Fruit fly (Drosophila melanogaster) whole organism: ENCODE measurements around the gene PpD6.

Experiments
- CG8478 ChIP-seq: fragments of >200 bp; optimal IDR thresholded peaks from 2 replicates; lab custom pipeline; 2018; ENCODE audit warnings: inconsistent platforms
- Dll ChIP-seq: fragments of >200 bp; optimal IDR thresholded peaks from 2 replicates; lab custom pipeline; 2017
- EcR ChIP-seq, 2 experiments: fragments of >200 bp; optimal IDR thresholded peaks; 2 replicates each; lab custom pipeline; 2017; ENCODE audit warnings: missing biosample characterization in 2 of 2, missing genetic modification characterization in 2 of 2, missing genetic modification reagents in 2 of 2
- pan ChIP-seq: fragments of >200 bp; optimal IDR thresholded peaks from 2 replicates; lab custom pipeline; 2017
- usp ChIP-seq: fragments of >200 bp; optimal IDR thresholded peaks from 2 replicates; lab custom pipeline; 2017; ENCODE audit warnings: missing biosample characterization, missing genetic modification characterization, mixed read lengths

DNA sequence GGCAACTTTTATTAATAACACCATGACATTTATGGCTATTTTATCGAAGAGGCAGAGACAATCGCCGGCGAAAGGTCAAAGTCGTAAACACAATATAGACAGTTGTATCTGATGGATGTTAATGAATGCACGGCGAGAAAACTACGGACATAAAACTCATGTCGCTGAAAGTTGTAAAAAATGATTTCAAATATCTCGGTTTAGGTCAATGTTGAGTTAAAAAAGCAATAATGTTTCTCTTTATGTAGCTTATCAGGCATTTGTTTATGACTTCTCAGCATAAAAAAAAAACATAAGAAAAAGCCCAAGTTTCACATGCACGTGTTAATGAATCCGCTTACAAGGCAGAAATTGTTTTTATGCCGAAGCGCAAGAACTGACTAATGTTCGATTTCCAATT is 11.9 kb downstream of the PpD6 start:
- TF ChIP-seq pan (lab: Kevin White, UChicago): no peak
- TF ChIP-seq EcR (GFP tag; optimal IDR thresholded peaks at IDR 0.05; lab: Kevin White, UChicago): no peak
- TF ChIP-seq Dll (lab: Kevin White, UChicago): no peak
- no peak for TF ChIP-seq usp (GFP tag; lab: Kevin White, UChicago)
- no peak for TF ChIP-seq CG8478 (lab: Kevin White, UChicago)
